Worm (Caenorhabditis elegans) whole organism, early embryonic: ENCODE measurements around the gene D1054.19.

Experiments
- ama-1 ChIP-seq: fragments of 150-350 bp; optimal IDR thresholded peaks from 2 replicates; lab custom pipeline; 2014
- ceh-13 ChIP-seq: fragments of 200-800 bp; sonication (Bioruptor generic); optimal IDR thresholded peaks from 2 replicates; lab custom pipeline; 2018; ENCODE audit warnings: mild to moderate bottlenecking, missing genetic modification characterization, missing compliant biosample characterization
- flt-1 ChIP-seq: fragments of 200-800 bp; sonication (Bioruptor generic); IDR thresholded peaks from 2 replicates; pipeline ENCODE4 v1.3.6; 2022; ENCODE audit warnings: missing genetic modification characterization, missing compliant biosample characterization

ce11 chrV:10802060-10802459 is 6.5 kb downstream of the D1054.19 start:
- no peak for TF ChIP-seq ama-1
- no peak for TF ChIP-seq ceh-13 (GFP tag; lab: Kevin White, UChicago)
- TF ChIP-seq flt-1 (GFP tag; lab: Robert Waterston, UW) = no peak
